Worm (Caenorhabditis elegans): ENCODE measurements around the gene maph-9.

maph-9 gene

DNA sequence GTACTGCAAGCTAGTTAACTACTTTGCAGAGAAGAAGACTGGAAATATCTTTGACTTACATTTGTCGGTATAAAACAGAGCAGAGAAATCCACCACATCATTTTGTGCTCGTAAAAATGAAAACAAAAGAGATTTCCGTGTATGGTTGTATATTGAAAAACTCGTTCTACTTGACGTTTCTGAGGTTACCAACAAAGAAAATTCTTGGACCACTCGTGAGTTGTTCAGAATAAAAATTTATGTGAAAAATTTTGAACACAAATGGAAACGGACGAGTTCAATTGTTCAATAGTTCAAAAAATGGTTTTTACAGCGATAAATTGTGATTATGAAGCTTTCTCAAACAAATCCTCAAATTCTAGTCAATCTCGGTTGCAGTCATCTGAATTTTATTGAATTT, 28.2 kb downstream of the maph-9 start, which contains the start of gene clec-179:
TSS of gene clec-179 (minus strand) at position 101 of the 400 bp plus-strand sequence.
- TF ChIP-seq F57A8.1 (GFP tag; optimal IDR thresholded peaks at IDR 0.05) (no peak), T07F8.4 (tag; optimal IDR thresholded peaks at IDR 0.05) (no peak), zfh-2 (GFP tag; conservative IDR thresholded peaks at IDR 0.05) (no peak), bed-1 (GFP tag; IDR thresholded peaks at IDR 0.05) (no peak), Y53G8AR.9 (GFP tag; conservative IDR thresholded peaks at IDR 0.05) (no peak), snpc-3.4 (tag; optimal IDR thresholded peaks at IDR 0.05) (no peak), Y53F4B.3 (GFP tag; IDR thresholded peaks at IDR 0.05) (no peak), sea-2 (GFP tag; IDR thresholded peaks at IDR 0.05) (no peak)

DNA sequence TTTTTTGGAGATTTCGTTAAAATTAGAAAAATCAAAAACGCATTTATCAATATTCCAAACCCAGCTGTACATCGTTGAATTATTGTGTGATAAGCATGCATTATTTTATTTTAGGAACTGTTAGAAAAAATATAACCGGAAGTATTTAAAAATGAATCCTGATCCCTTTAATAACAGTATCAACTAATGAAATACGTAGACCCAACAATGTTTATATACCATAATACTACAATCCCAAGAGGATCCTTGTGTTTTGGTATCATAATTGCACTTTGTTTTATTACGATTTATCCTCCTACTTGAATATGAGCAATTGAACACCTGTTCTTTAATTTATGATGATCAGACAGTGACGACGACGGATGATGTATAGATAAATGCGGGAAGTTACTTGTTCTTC, 30.3 kb downstream of the maph-9 start, which contains the start of gene str-249:
TSS of gene str-249 (minus strand) at position 101 of the 400 bp plus-strand sequence.
- TF ChIP-seq ceh-27 (GFP tag; optimal IDR thresholded peaks at IDR 0.05) (no peak), C06A6.2 (GFP tag; conservative IDR thresholded peaks at IDR 0.05) (no peak), let-607 (tag; optimal IDR thresholded peaks at IDR 0.05) (no peak), mcd-1 (GFP tag; IDR thresholded peaks at IDR 0.05) (no peak), zfh-2 (GFP tag; conservative IDR thresholded peaks at IDR 0.05) (no peak), ztf-18 (tag; optimal IDR thresholded peaks at IDR 0.05) (no peak), B0261.1 (tag; optimal IDR thresholded peaks at IDR 0.05) (no peak), K12H6.12 (tag; optimal IDR thresholded peaks at IDR 0.05) (no peak), lir-1 (GFP tag; conservative IDR thresholded peaks at IDR 0.05) (no peak), aptf-2 (GFP tag; conservative IDR thresholded peaks at IDR 0.05) (no peak), pbrm-1 (GFP tag; IDR thresholded peaks at IDR 0.05) (no peak), Y53F4B.3 (GFP tag; IDR thresholded peaks at IDR 0.05) (no peak), repo-1 (tag; optimal IDR thresholded peaks at IDR 0.05) (no peak)

ce11 chrIV:7188030-7188429, 31.6 kb downstream of the maph-9 start, which contains the start of gene C42D4.13:
C42D4.13 (minus strand) TSS chrIV:7188130.
- TF ChIP-seq lsl-1 (GFP tag; optimal IDR thresholded peaks at IDR 0.05): no peak
- no peak for TF ChIP-seq die-1 (tag; optimal IDR thresholded peaks at IDR 0.05)
- no peak for TF ChIP-seq aptf-3 (GFP tag; IDR thresholded peaks at IDR 0.05)
- no peak for TF ChIP-seq unc-62 (GFP tag; optimal IDR thresholded peaks at IDR 0.05)
- no peak for TF ChIP-seq ceh-100 (GFP tag; IDR thresholded peaks at IDR 0.05)
- TF ChIP-seq F55B11.4 (tag; optimal IDR thresholded peaks at IDR 0.05; ENCODE audit: borderline replicate concordance, insufficient read depth): no peak
- TF ChIP-seq F52B5.7 (tag; optimal IDR thresholded peaks at IDR 0.05): no peak
- TF ChIP-seq sea-2 (GFP tag; IDR thresholded peaks at IDR 0.05): no peak
- TF ChIP-seq athp-1 (tag; optimal IDR thresholded peaks at IDR 0.05): no peak
- TF ChIP-seq nhr-179 (tag; optimal IDR thresholded peaks at IDR 0.05): no peak
- TF ChIP-seq fkh-3 (tag; optimal IDR thresholded peaks at IDR 0.05): no peak
- TF ChIP-seq Y53G8AR.9 (GFP tag; conservative IDR thresholded peaks at IDR 0.05): no peak
- TF ChIP-seq chd-7 (tag; optimal IDR thresholded peaks at IDR 0.05): no peak
- TF ChIP-seq bed-1 (GFP tag; IDR thresholded peaks at IDR 0.05): no peak
- TF ChIP-seq rec-8 (tag; optimal IDR thresholded peaks at IDR 0.05): no peak
- TF ChIP-seq snpc-1.1 (tag; optimal IDR thresholded peaks at IDR 0.05; ENCODE audit: insufficient read depth): no peak
- TF ChIP-seq Y53F4B.3 (GFP tag; IDR thresholded peaks at IDR 0.05): no peak
- TF ChIP-seq zfh-2 (GFP tag; conservative IDR thresholded peaks at IDR 0.05): no peak

Measured in whole organism, young adult.